Worm (Caenorhabditis elegans): ENCODE results near the gene Y14H12A.2.

- no peak for TF ChIP-seq K02D7.2 (tag; optimal IDR thresholded peaks at IDR 0.05)
- TF ChIP-seq dve-1 (tag; optimal IDR thresholded peaks at IDR 0.05), result no peak
Measured at ce11 chrII:3948507-3948906, 41.0 kb downstream of the Y14H12A.2 start.
